Worm (Caenorhabditis elegans) whole organism, L4 larva: Measurements from ENCODE around the gene frm-2.

ENCODE experiments used
- D1046.2 ChIP-seq: fragments of 200-800 bp; sonication (Bioruptor generic); IDR thresholded peaks from 2 replicates; pipeline ENCODE4 v1.3.6; 2022; ENCODE audit warnings: missing genetic modification characterization, missing compliant biosample characterization
- F26F4.8 ChIP-seq: fragments of 200-800 bp; sonication (Bioruptor generic); conservative IDR thresholded peaks from 2 replicates; pipeline ENCODE4 v1.3.6; 2022; ENCODE audit warnings: missing genetic modification characterization, missing compliant biosample characterization
- F49E8.2 ChIP-seq: sonication (generic microtip); optimal IDR thresholded peaks from 2 replicates; lab custom pipeline; 2016; ENCODE audit warnings: missing compliant biosample characterization, mild to moderate bottlenecking, missing genetic modification characterization, borderline replicate concordance
- T20F7.1 ChIP-seq: fragments of 200-800 bp; sonication (Bioruptor generic); optimal IDR thresholded peaks from 2 replicates; lab custom pipeline; 2018; ENCODE audit warnings: mild to moderate bottlenecking, missing genetic modification characterization, missing compliant biosample characterization
- T26A8.4 ChIP-seq: fragments of 200-800 bp; sonication (Bioruptor generic); IDR thresholded peaks from 2 replicates; pipeline ENCODE4 v1.3.6; 2022; ENCODE audit warnings: missing genetic modification characterization, missing compliant biosample characterization
- Y105C5A.15 ChIP-seq: fragments of 200-800 bp; sonication (Bioruptor generic); IDR thresholded peaks from 2 replicates; pipeline ENCODE4 v1.3.6; 2022; ENCODE audit warnings: missing genetic modification characterization, missing compliant biosample characterization
- Y75B8A.6 ChIP-seq: fragments of 200-800 bp; sonication (Bioruptor generic); IDR thresholded peaks from 2 replicates; pipeline ENCODE4 v1.3.6; 2022; ENCODE audit warnings: missing genetic modification reagents, missing genetic modification characterization, missing compliant biosample characterization
- ZK546.5 ChIP-seq, 2 experiments: sonication (generic microtip); optimal IDR thresholded peaks; 2 replicates each; lab custom pipeline; 2017; ENCODE audit warnings: missing biosample characterization in 2 of 2, missing genetic modification characterization in 2 of 2
- aly-2 ChIP-seq: sonication (generic microtip); optimal IDR thresholded peaks from 2 replicates; lab custom pipeline; 2018; ENCODE audit warnings: missing biosample characterization, missing genetic modification characterization
- arid-1 ChIP-seq: fragments of 200-800 bp; sonication (Bioruptor generic); conservative IDR thresholded peaks from 2 replicates; pipeline ENCODE4 v1.3.6; 2022; ENCODE audit warnings: missing genetic modification reagents, missing genetic modification characterization, missing compliant biosample characterization
- ceh-20 ChIP-seq: fragments of 200-800 bp; sonication (Bioruptor generic); IDR thresholded peaks from 2 replicates; pipeline ENCODE4 v1.3.6; 2022; ENCODE audit warnings: missing genetic modification reagents, missing genetic modification characterization, missing compliant biosample characterization
- ceh-44 ChIP-seq: fragments of 200-800 bp; sonication (Bioruptor generic); IDR thresholded peaks from 2 replicates; pipeline ENCODE4 v1.3.6; 2022; ENCODE audit warnings: missing genetic modification reagents, missing genetic modification characterization, missing compliant biosample characterization
- ceh-82 ChIP-seq: sonication (generic microtip); optimal IDR thresholded peaks from 2 replicates; lab custom pipeline; 2017; ENCODE audit warnings: missing biosample characterization, missing genetic modification characterization
- daf-12 ChIP-seq: fragments of 150-350 bp; optimal IDR thresholded peaks from 2 replicates; lab custom pipeline; 2014; ENCODE audit warnings: missing biosample characterization, missing genetic modification reagents, missing genetic modification characterization
- dmd-6 ChIP-seq: fragments of 200-800 bp; sonication (Bioruptor generic); IDR thresholded peaks from 2 replicates; pipeline ENCODE4 v1.3.6; 2022; ENCODE audit warnings: missing genetic modification reagents, missing genetic modification characterization, missing compliant biosample characterization
- dmd-8 ChIP-seq: fragments of 200-800 bp; sonication (Bioruptor generic); IDR thresholded peaks from 2 replicates; pipeline ENCODE4 v1.3.6; 2022; ENCODE audit warnings: missing genetic modification characterization, missing compliant biosample characterization
- duxl-1 ChIP-seq: sonication (generic microtip); optimal IDR thresholded peaks from 2 replicates; lab custom pipeline; 2016; ENCODE audit warnings: mild to moderate bottlenecking, missing genetic modification characterization, moderate library complexity, missing compliant biosample characterization; ENCODE audit not compliant: poor library complexity
- dve-1 ChIP-seq: sonication (generic microtip); optimal IDR thresholded peaks from 2 replicates; lab custom pipeline; 2017; ENCODE audit warnings: antibody characterized with exemption, mild to moderate bottlenecking, missing genetic modification characterization, missing compliant biosample characterization; ENCODE audit not compliant: insufficient read depth
- egl-27 ChIP-seq: sonication (generic microtip); optimal IDR thresholded peaks from 3 replicates; lab custom pipeline; 2017; ENCODE audit warnings: missing biosample characterization, missing genetic modification reagents, missing genetic modification characterization
- fkh-10 ChIP-seq: fragments of 150-350 bp; optimal IDR thresholded peaks from 2 replicates; lab custom pipeline; 2014; ENCODE audit warnings: missing biosample characterization, missing genetic modification reagents, missing genetic modification characterization
- fos-1 ChIP-seq: fragments of 150-350 bp; optimal IDR thresholded peaks from 2 replicates; lab custom pipeline; 2014; ENCODE audit warnings: missing biosample characterization, missing genetic modification characterization
- hif-1 ChIP-seq, 2 experiments: sonication (generic microtip); optimal IDR thresholded peaks; 2 replicates each; lab custom pipeline; 2016 to 2017; ENCODE audit warnings: missing compliant biosample characterization in 2 of 2, missing genetic modification characterization in 2 of 2, missing genetic modification reagents in 2 of 2, missing genotype in 2 of 2, mild to moderate bottlenecking in 1 of 2
- hlh-30 ChIP-seq: sonication (generic microtip); optimal IDR thresholded peaks from 2 replicates; lab custom pipeline; 2017; ENCODE audit warnings: antibody characterized with exemption, mild to moderate bottlenecking, missing genetic modification characterization, missing compliant biosample characterization; ENCODE audit not compliant: insufficient read depth
- jun-1 ChIP-seq: fragments of 150-350 bp; optimal IDR thresholded peaks from 2 replicates; lab custom pipeline; 2014; ENCODE audit warnings: missing biosample characterization, missing genetic modification reagents, missing genetic modification characterization
- lin-39 ChIP-seq: fragments of 150-350 bp; optimal IDR thresholded peaks from 2 replicates; lab custom pipeline; 2014; ENCODE audit warnings: missing biosample characterization, missing genetic modification reagents, missing genetic modification characterization
- lir-3 ChIP-seq: sonication (generic microtip); optimal IDR thresholded peaks from 2 replicates; lab custom pipeline; 2016; ENCODE audit warnings: mild to moderate bottlenecking, missing genetic modification characterization, missing compliant biosample characterization
- madf-5 ChIP-seq, 2 experiments: fragments of 200-800 bp; sonication (Bioruptor generic); IDR thresholded peaks; 2 replicates each; pipeline ENCODE4 v1.3.6; 2022; ENCODE audit warnings: missing compliant biosample characterization in 2 of 2, missing genetic modification characterization in 2 of 2
- madf-9 ChIP-seq: fragments of 200-800 bp; sonication (Bioruptor generic); conservative IDR thresholded peaks from 2 replicates; pipeline ENCODE4 v1.3.6; 2022; ENCODE audit warnings: missing genetic modification reagents, missing genetic modification characterization, missing compliant biosample characterization
- mdl-1 ChIP-seq, 2 experiments: fragments of 150-350 bp in 1 of 2; sonication (generic microtip) in 1 of 2; optimal IDR thresholded peaks; 2 replicates each; lab custom pipeline; 2014 to 2017; ENCODE audit warnings: missing biosample characterization in 2 of 2, missing genetic modification characterization in 2 of 2
- mep-1 ChIP-seq: fragments of 150-350 bp; sonication (generic microtip); optimal IDR thresholded peaks from 3 replicates; lab custom pipeline; 2014; ENCODE audit warnings: missing biosample characterization, missing genetic modification characterization
- mxl-3 ChIP-seq: fragments of 200-800 bp; sonication (Bioruptor generic); optimal IDR thresholded peaks from 2 replicates; lab custom pipeline; 2018; ENCODE audit warnings: mild to moderate bottlenecking, missing genetic modification characterization, missing compliant biosample characterization
- nhr-25 ChIP-seq: sonication (generic microtip); optimal IDR thresholded peaks from 2 replicates; lab custom pipeline; 2017; ENCODE audit warnings: missing genetic modification characterization, mild to moderate bottlenecking, missing compliant biosample characterization, antibody characterized with exemption, moderate library complexity, borderline replicate concordance; ENCODE audit not compliant: insufficient read depth
- nhr-42 ChIP-seq: fragments of 200-800 bp; sonication (Bioruptor generic); IDR thresholded peaks from 2 replicates; pipeline ENCODE4 v1.3.6; 2022; ENCODE audit warnings: missing genetic modification characterization, missing compliant biosample characterization
- nhr-6 ChIP-seq: fragments of 150-350 bp; optimal IDR thresholded peaks from 2 replicates; lab custom pipeline; 2014; ENCODE audit warnings: missing biosample characterization, missing genetic modification characterization
- nhr-76 ChIP-seq: fragments of 150-350 bp; optimal IDR thresholded peaks from 2 replicates; lab custom pipeline; 2014; ENCODE audit warnings: missing biosample characterization, missing genetic modification characterization
- php-3 ChIP-seq: fragments of 200-800 bp; sonication (Bioruptor generic); IDR thresholded peaks from 2 replicates; pipeline ENCODE4 v1.3.6; 2022; ENCODE audit warnings: missing genetic modification reagents, missing genetic modification characterization, missing compliant biosample characterization
- pqm-1 ChIP-seq: sonication (generic microtip); optimal IDR thresholded peaks from 2 replicates; lab custom pipeline; 2017; ENCODE audit warnings: missing biosample characterization, missing genetic modification characterization
- sdz-12 ChIP-seq: fragments of 200-800 bp; sonication (Bioruptor generic); optimal IDR thresholded peaks from 2 replicates; lab custom pipeline; 2018; ENCODE audit warnings: mild to moderate bottlenecking, missing genetic modification characterization, missing compliant biosample characterization
- set-16 ChIP-seq: fragments of 200-800 bp; sonication (Bioruptor generic); IDR thresholded peaks from 2 replicates; pipeline ENCODE4 v1.3.6; 2022; ENCODE audit warnings: missing genetic modification reagents, missing genetic modification characterization, missing compliant biosample characterization
- skn-1 ChIP-seq: fragments of 150-350 bp; optimal IDR thresholded peaks from 2 replicates; lab custom pipeline; 2014; ENCODE audit warnings: missing biosample characterization, missing genetic modification characterization
- snpc-1.2 ChIP-seq: fragments of 200-800 bp; sonication (Bioruptor generic); IDR thresholded peaks from 2 replicates; pipeline ENCODE4 v1.3.6; 2022; ENCODE audit warnings: missing genetic modification reagents, missing genetic modification characterization, missing compliant biosample characterization
- tag-97 ChIP-seq: fragments of 200-800 bp; sonication (Bioruptor generic); IDR thresholded peaks from 2 replicates; pipeline ENCODE4 v1.3.6; 2022; ENCODE audit warnings: missing genetic modification characterization, missing compliant biosample characterization
- tra-1 ChIP-seq: fragments of 200-800 bp; sonication (Bioruptor generic); IDR thresholded peaks from 2 replicates; pipeline ENCODE4 v1.3.6; 2022; ENCODE audit warnings: missing genetic modification reagents, missing genetic modification characterization, missing compliant biosample characterization
- unc-130 ChIP-seq: sonication (generic microtip); optimal IDR thresholded peaks from 2 replicates; lab custom pipeline; 2016; ENCODE audit warnings: missing genetic modification reagents, missing genetic modification characterization, missing compliant biosample characterization
- zip-11 ChIP-seq: fragments of 200-800 bp; sonication (Bioruptor generic); IDR thresholded peaks from 2 replicates; pipeline ENCODE4 v1.3.6; 2022; ENCODE audit warnings: missing genetic modification characterization, missing compliant biosample characterization
- ztf-11 ChIP-seq: fragments of 150-350 bp; optimal IDR thresholded peaks from 2 replicates; lab custom pipeline; 2014; ENCODE audit warnings: missing biosample characterization, missing genetic modification characterization
- ztf-7 ChIP-seq: fragments of 150-350 bp; optimal IDR thresholded peaks from 2 replicates; lab custom pipeline; 2014; ENCODE audit warnings: missing biosample characterization, missing genetic modification characterization

frm-2 gene

DNA sequence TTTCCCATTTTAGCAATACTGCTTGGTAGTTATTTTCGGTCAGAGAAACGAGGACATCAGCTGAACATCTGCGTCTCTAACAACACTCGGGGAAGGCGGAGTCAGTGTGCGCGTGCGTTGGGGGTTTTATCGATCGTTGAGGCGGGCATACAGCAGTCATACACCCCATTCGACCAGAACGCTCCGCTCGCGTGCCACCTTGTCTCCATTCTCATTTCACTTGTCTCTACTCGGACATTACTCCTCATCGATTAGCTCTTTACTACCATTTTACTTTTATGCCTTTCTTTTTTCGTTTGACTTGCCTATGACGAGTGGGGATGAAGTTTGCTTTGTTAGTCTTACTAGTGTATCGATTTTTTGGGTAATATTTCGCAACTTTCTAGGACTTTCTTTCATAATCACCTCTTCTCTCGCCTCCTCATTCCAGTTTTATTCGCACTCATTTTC, 41.4 kb downstream of the frm-2 start (continued):
- TF ChIP-seq tag-97 (GFP tag; lab: Robert Waterston, UW) (no peak), duxl-1 (tag; lab: Kevin White, UChicago) (peak; percentile 67), dve-1 (tag; lab: Kevin White, UChicago) (peak; percentile 85), daf-12 (tag; lab: Kevin White, UChicago) (no peak), snpc-1.2 (GFP tag; lab: Robert Waterston, UW) (peak; percentile 13; the same call in 1 of the 2 replicates), dmd-6 (GFP tag; lab: Robert Waterston, UW) (peak; percentile 56; the same call in 1 of the 2 replicates), Y75B8A.6 (GFP tag; lab: Robert Waterston, UW) (no peak), sdz-12 (no peak), madf-5 (GFP tag; IDR thresholded peaks at IDR 0.05; lab: Robert Waterston, UW) (0 out of 4 replicates have a peak, but pooled peaks of 1 of the 2 experiments have one; percentile 11), Y105C5A.15 (GFP tag; lab: Robert Waterston, UW) (no peak), pqm-1 (tag; lab: Kevin White, UChicago) (peak; percentile 42), jun-1 (tag; lab: Kevin White, UChicago) (no peak), php-3 (GFP tag; lab: Robert Waterston, UW) (peak; percentile 57; the same call in 1 of the 2 replicates), hlh-30 (tag; lab: Kevin White, UChicago) (peak; percentile 98), F49E8.2 (tag; lab: Kevin White, UChicago) (no peak), skn-1 (tag; lab: Kevin White, UChicago) (no peak), T26A8.4 (0 out of 2 replicates have a peak, but pooled peaks have one; percentile 46), T20F7.1 (GFP tag; lab: Kevin White, UChicago) (peak; percentile 44), unc-130 (no peak), nhr-42 (GFP tag; lab: Robert Waterston, UW) (no peak), mep-1 (tag; lab: Kevin White, UChicago) (peak; percentile 87)
- TF ChIP-seq, all 104 proteins: peak for 45

DNA sequence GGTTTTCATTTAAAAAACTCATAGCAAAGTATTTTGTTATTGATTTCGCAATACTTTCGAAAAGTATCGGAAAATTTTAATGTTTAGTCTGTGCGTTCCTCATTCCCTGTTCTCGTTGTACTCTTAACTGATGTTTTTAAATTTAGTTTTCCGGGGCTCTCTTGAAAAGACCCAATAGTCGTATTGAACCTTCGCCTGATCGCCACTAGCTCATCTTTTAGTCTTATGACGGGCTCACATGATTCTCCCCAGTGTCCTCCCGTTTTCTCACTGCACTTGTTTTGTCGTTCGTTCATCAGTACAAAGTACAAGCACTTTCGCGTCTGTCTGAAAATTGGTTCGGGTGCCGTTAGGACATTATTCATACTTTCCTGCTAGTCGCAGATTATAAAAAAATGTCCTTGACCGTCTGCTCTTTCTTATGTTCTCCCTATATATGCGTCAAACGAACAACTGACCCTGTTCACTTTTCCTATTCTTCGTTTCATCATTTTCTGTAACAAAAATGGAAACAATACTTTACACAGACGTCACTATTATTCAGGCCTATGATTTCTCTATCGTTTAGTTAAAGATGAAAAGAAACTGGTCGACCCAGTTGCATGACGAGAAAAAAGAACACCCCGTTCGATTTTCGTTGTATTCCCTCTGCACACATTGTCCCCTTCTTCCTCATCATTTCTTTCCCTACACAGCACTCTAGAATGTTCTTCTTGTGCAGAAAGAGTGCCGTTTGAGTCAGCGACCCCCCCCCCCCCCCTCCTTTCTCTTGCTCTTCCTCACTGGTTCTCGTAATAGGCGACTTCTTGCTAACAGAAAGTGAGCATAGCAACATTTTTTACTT, 42.3 kb downstream of the frm-2 start, which contains the start of gene ubq-1:
ubq-1 (plus strand) TSS at position 802 of the 844 bp plus-strand sequence.
- TF ChIP-seq D1046.2: no peak
- TF ChIP-seq madf-9 (GFP tag; lab: Robert Waterston, UW): no peak
- no peak for TF ChIP-seq fos-1
- 0 out of 2 replicates have a peak, but pooled peaks have one; percentile 1 for TF ChIP-seq ceh-44 (GFP tag; lab: Robert Waterston, UW)
- TF ChIP-seq aly-2 (tag; lab: Kevin White, UChicago): no peak
- TF ChIP-seq nhr-76: no peak
- no peak for TF ChIP-seq hif-1 (tag; optimal IDR thresholded peaks at IDR 0.05; lab: Kevin White, UChicago)
- no peak for TF ChIP-seq daf-12 (tag; lab: Kevin White, UChicago)
- TF ChIP-seq dmd-8 (GFP tag; lab: Robert Waterston, UW): no peak
- no peak for TF ChIP-seq php-3 (GFP tag; lab: Robert Waterston, UW)
- TF ChIP-seq ztf-11 (tag; lab: Kevin White, UChicago): no peak
- TF ChIP-seq ztf-7 (tag; lab: Kevin White, UChicago): peak; percentile 12
- TF ChIP-seq lir-3: no peak
- no peak for TF ChIP-seq tra-1 (GFP tag; lab: Robert Waterston, UW)
- TF ChIP-seq ceh-82 (tag; lab: Kevin White, UChicago): no peak
- no peak for TF ChIP-seq nhr-25
- TF ChIP-seq arid-1: 0 out of 2 replicates have a peak, but pooled peaks have one; percentile 3
- no peak for TF ChIP-seq ZK546.5 (tag; optimal IDR thresholded peaks at IDR 0.05; lab: Kevin White, UChicago)
- no peak for TF ChIP-seq F49E8.2 (tag; lab: Kevin White, UChicago)
- no peak for TF ChIP-seq zip-11 (GFP tag; lab: Robert Waterston, UW)
- no peak for TF ChIP-seq lin-39 (tag; lab: Kevin White, UChicago)
- no peak for TF ChIP-seq fkh-10
- no peak for TF ChIP-seq egl-27 (tag; lab: Kevin White, UChicago)
- TF ChIP-seq ceh-20 (GFP tag; lab: Robert Waterston, UW): no peak
- TF ChIP-seq nhr-6 (tag; lab: Kevin White, UChicago): no peak
- TF ChIP-seq mdl-1 (tag; optimal IDR thresholded peaks at IDR 0.05; lab: Kevin White, UChicago): no peak
- TF ChIP-seq set-16 (GFP tag; lab: Robert Waterston, UW): no peak
- TF ChIP-seq F26F4.8 (GFP tag; lab: Robert Waterston, UW): no peak
- no peak for TF ChIP-seq unc-130
- no peak for TF ChIP-seq mxl-3 (GFP tag; lab: Kevin White, UChicago)
